Worm (Caenorhabditis elegans) whole organism, L2 larva: Measurements from ENCODE around the gene ZK593.3.

Experiments used
- C34F6.9 ChIP-seq: fragments of 150-350 bp; optimal IDR thresholded peaks from 2 replicates; lab custom pipeline; 2014; ENCODE audit warnings: missing biosample characterization, missing genetic modification characterization
- Y55F3AM.14 ChIP-seq: fragments of 200-800 bp; sonication (Bioruptor generic); optimal IDR thresholded peaks from 2 replicates; lab custom pipeline; 2018; ENCODE audit warnings: mild to moderate bottlenecking, missing genetic modification characterization, missing compliant biosample characterization
- dmd-4 ChIP-seq: sonication (generic microtip); optimal IDR thresholded peaks from 2 replicates; lab custom pipeline; 2017; ENCODE audit warnings: missing biosample characterization, missing genetic modification characterization
- egl-27 ChIP-seq: sonication (generic microtip); optimal IDR thresholded peaks from 3 replicates; lab custom pipeline; 2017; ENCODE audit warnings: missing biosample characterization, missing genetic modification reagents, missing genetic modification characterization
- lin-13 ChIP-seq: fragments of 150-350 bp; optimal IDR thresholded peaks from 2 replicates; lab custom pipeline; 2014; ENCODE audit warnings: missing biosample characterization, missing genetic modification reagents, missing genetic modification characterization
- lin-39 ChIP-seq: fragments of 150-350 bp; optimal IDR thresholded peaks from 2 replicates; lab custom pipeline; 2014; ENCODE audit warnings: missing biosample characterization, missing genetic modification reagents, missing genetic modification characterization
- lsy-2 ChIP-seq, 2 experiments: fragments of 150-350 bp in 1 of 2; sonication (generic microtip) in 1 of 2; optimal IDR thresholded peaks; 2 replicates each; lab custom pipeline; 2014 to 2017; ENCODE audit warnings: missing biosample characterization in 2 of 2, missing genetic modification characterization in 2 of 2
- nhr-10 ChIP-seq: sonication (generic microtip); optimal IDR thresholded peaks from 2 replicates; lab custom pipeline; 2017; ENCODE audit warnings: missing biosample characterization, missing genetic modification characterization
- nhr-237 ChIP-seq: fragments of 150-350 bp; optimal IDR thresholded peaks from 2 replicates; lab custom pipeline; 2014; ENCODE audit warnings: missing biosample characterization, missing genetic modification characterization
- nhr-6 ChIP-seq: fragments of 150-350 bp; optimal IDR thresholded peaks from 2 replicates; lab custom pipeline; 2014; ENCODE audit warnings: missing biosample characterization, missing genetic modification characterization
- unc-55 ChIP-seq: fragments of 150-350 bp; sonication (generic microtip); optimal IDR thresholded peaks from 3 replicates; lab custom pipeline; 2014; ENCODE audit warnings: missing biosample characterization, missing genetic modification reagents, missing genetic modification characterization
- ztf-11 ChIP-seq: sonication (generic microtip); optimal IDR thresholded peaks from 2 replicates; lab custom pipeline; 2017; ENCODE audit warnings: missing biosample characterization, missing genetic modification characterization

DNA sequence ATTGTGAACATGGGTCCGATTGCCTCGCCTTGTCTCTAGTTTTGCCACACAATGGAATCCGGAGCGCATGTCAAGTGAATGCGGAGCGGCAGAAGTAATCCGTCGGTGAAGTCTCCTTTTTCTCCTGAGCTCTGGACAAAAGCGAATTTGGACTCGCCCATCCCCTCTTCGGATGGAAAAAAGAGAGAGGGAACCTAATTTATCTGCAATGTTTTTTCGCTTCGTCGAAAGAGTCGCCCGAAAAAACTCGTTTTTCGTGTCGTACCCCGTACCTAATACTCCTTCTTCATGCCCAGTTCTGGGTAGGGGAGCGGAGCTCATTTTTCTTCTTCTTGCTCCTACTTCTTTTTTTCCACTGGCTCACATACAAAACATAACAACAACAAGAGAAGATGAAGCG lies 45.3 kb upstream of the ZK593.3 start:
- no peak for TF ChIP-seq Y55F3AM.14 (GFP tag; lab: Kevin White, UChicago)
- no peak for TF ChIP-seq nhr-6 (tag; lab: Kevin White, UChicago)
- no peak for TF ChIP-seq ztf-11
- TF ChIP-seq unc-55 (GFP tag; lab: Kevin White, UChicago) = no peak
- TF ChIP-seq egl-27 = no peak
- no peak for TF ChIP-seq lin-39 (tag; lab: Kevin White, UChicago)
- TF ChIP-seq nhr-237 (tag; lab: Kevin White, UChicago) = no peak
- no peak for TF ChIP-seq lsy-2 (tag; optimal IDR thresholded peaks at IDR 0.05; lab: Kevin White, UChicago)
- no peak for TF ChIP-seq nhr-10
- TF ChIP-seq dmd-4 = no peak
- TF ChIP-seq lin-13 (GFP tag; lab: Kevin White, UChicago) = no peak
- TF ChIP-seq C34F6.9 (tag; lab: Kevin White, UChicago) = no peak
